Fruit fly (Drosophila melanogaster) whole organism, embryonic: Measurements from ENCODE around the gene CG8960.

Experiments
- Ada2b ChIP-seq: fragments of 200-800 bp; sonication (Bioruptor generic); IDR thresholded peaks from 2 replicates; pipeline ENCODE4 v1.3.6; 2022; ENCODE audit warnings: missing biosample characterization, missing genetic modification characterization
- CG10209 ChIP-seq: fragments of 200-800 bp; sonication (Bioruptor generic); optimal IDR thresholded peaks from 3 replicates; lab custom pipeline; 2017; ENCODE audit warnings: missing biosample characterization, mild to moderate bottlenecking, missing genetic modification characterization, missing genetic modification reagents
- CG10366 ChIP-seq: fragments of 200-800 bp; sonication (Bioruptor generic); IDR thresholded peaks from 2 replicates; pipeline ENCODE4 v1.3.6; 2022; ENCODE audit warnings: missing biosample characterization, missing genetic modification characterization
- CG10959 ChIP-seq: fragments of 200-800 bp; sonication (Bioruptor generic); IDR thresholded peaks from 2 replicates; pipeline ENCODE4 v1.3.6; 2022; ENCODE audit warnings: missing biosample characterization, missing genetic modification characterization
- CG13296 ChIP-seq: fragments of 200-800 bp; sonication (Bioruptor generic); optimal IDR thresholded peaks from 3 replicates; lab custom pipeline; 2018; ENCODE audit warnings: missing biosample characterization, mild to moderate bottlenecking, missing genetic modification characterization
- CG13894 ChIP-seq: fragments of 200-800 bp; sonication (Bioruptor generic); optimal IDR thresholded peaks from 3 replicates; lab custom pipeline; 2018; ENCODE audit warnings: missing biosample characterization, mild to moderate bottlenecking, missing genetic modification characterization, moderate library complexity
- CG14050 ChIP-seq: fragments of 200-800 bp; sonication (Bioruptor generic); IDR thresholded peaks from 3 replicates; pipeline ENCODE4 v1.3.6; 2022; ENCODE audit warnings: missing biosample characterization, missing genetic modification characterization
- CG15514 ChIP-seq: fragments of 200-800 bp; sonication (Bioruptor generic); optimal IDR thresholded peaks from 3 replicates; lab custom pipeline; 2017; ENCODE audit warnings: missing biosample characterization, missing genetic modification characterization, mild to moderate bottlenecking, moderate library complexity, missing genetic modification reagents
- CG15696 ChIP-seq: fragments of 200-800 bp; sonication (Bioruptor generic); optimal IDR thresholded peaks from 2 replicates; lab custom pipeline; 2019; ENCODE audit warnings: missing biosample characterization, mild to moderate bottlenecking, missing genetic modification characterization, moderate library complexity
- CG1602 ChIP-seq: fragments of 200-800 bp; sonication (Bioruptor generic); optimal IDR thresholded peaks from 3 replicates; lab custom pipeline; 2016; ENCODE audit warnings: missing biosample characterization, missing genetic modification characterization
- CG1603 ChIP-seq: fragments of 200-800 bp; sonication (Bioruptor generic); optimal IDR thresholded peaks from 2 replicates; lab custom pipeline; 2019; ENCODE audit warnings: missing biosample characterization, mild to moderate bottlenecking, missing genetic modification characterization, moderate library complexity
- CG16863 ChIP-seq: fragments of 200-800 bp; sonication (Bioruptor generic); optimal IDR thresholded peaks from 3 replicates; lab custom pipeline; 2016; ENCODE audit warnings: missing biosample characterization, missing genetic modification characterization
- CG17912 ChIP-seq: fragments of 200-800 bp; sonication (Bioruptor generic); optimal IDR thresholded peaks from 2 replicates; lab custom pipeline; 2018; ENCODE audit warnings: missing biosample characterization, mild to moderate bottlenecking, missing genetic modification characterization
- CG18476 ChIP-seq: fragments of 200-800 bp; sonication (Bioruptor generic); optimal IDR thresholded peaks from 2 replicates; lab custom pipeline; 2016; ENCODE audit warnings: missing biosample characterization, mild to moderate bottlenecking, missing genetic modification characterization
- CG33557 ChIP-seq: fragments of 200-800 bp; sonication (Bioruptor generic); optimal IDR thresholded peaks from 2 replicates; lab custom pipeline; 2019; ENCODE audit warnings: missing biosample characterization, mild to moderate bottlenecking, missing genetic modification characterization, moderate library complexity
- CG3995 ChIP-seq: fragments of 200-800 bp; sonication (Bioruptor generic); optimal IDR thresholded peaks from 3 replicates; lab custom pipeline; 2016; ENCODE audit warnings: missing biosample characterization, missing genetic modification characterization
- CG4424 ChIP-seq: fragments of 200-800 bp; sonication (Bioruptor generic); optimal IDR thresholded peaks from 3 replicates; lab custom pipeline; 2016; ENCODE audit warnings: missing biosample characterization, missing genetic modification characterization
- CG6689 ChIP-seq: fragments of 200-800 bp; sonication (Bioruptor generic); IDR thresholded peaks from 2 replicates; pipeline ENCODE4 v1.3.6; 2022; ENCODE audit warnings: missing biosample characterization, missing genetic modification characterization
- CG7745 ChIP-seq: fragments of 200-800 bp; sonication (Bioruptor generic); optimal IDR thresholded peaks from 2 replicates; lab custom pipeline; 2018; ENCODE audit warnings: missing biosample characterization, mild to moderate bottlenecking, missing genetic modification characterization, moderate library complexity
- CG7786 ChIP-seq: fragments of 200-800 bp; sonication (Bioruptor generic); optimal IDR thresholded peaks from 2 replicates; lab custom pipeline; 2016; ENCODE audit warnings: missing biosample characterization, missing genetic modification characterization
- CG7928 ChIP-seq: fragments of 200-800 bp; sonication (Bioruptor generic); optimal IDR thresholded peaks from 2 replicates; lab custom pipeline; 2017; ENCODE audit warnings: missing biosample characterization, mild to moderate bottlenecking, missing genetic modification characterization
- CG8089 ChIP-seq: fragments of 200-800 bp; sonication (Bioruptor generic); optimal IDR thresholded peaks from 3 replicates; lab custom pipeline; 2016; ENCODE audit warnings: missing biosample characterization, missing genetic modification characterization
- CG8359 ChIP-seq: fragments of 200-800 bp; sonication (Bioruptor generic); optimal IDR thresholded peaks from 2 replicates; lab custom pipeline; 2017; ENCODE audit warnings: missing biosample characterization, mild to moderate bottlenecking, missing genetic modification characterization, borderline replicate concordance
- CG8478 ChIP-seq: fragments of >200 bp; optimal IDR thresholded peaks from 2 replicates; lab custom pipeline; 2018
- Gsc ChIP-seq: fragments of 200-800 bp; sonication (Bioruptor generic); IDR thresholded peaks from 2 replicates; pipeline ENCODE4 v1.3.6; 2022; ENCODE audit warnings: missing biosample characterization, missing genetic modification characterization
- Hand ChIP-seq: fragments of 200-800 bp; sonication (Bioruptor generic); optimal IDR thresholded peaks from 2 replicates; lab custom pipeline; 2017; ENCODE audit warnings: mild to moderate bottlenecking, missing biosample characterization, missing genetic modification reagents, missing genetic modification characterization
- Lhr ChIP-seq: fragments of 200-800 bp; sonication (Bioruptor generic); optimal IDR thresholded peaks from 3 replicates; lab custom pipeline; 2017; ENCODE audit warnings: mild to moderate bottlenecking, missing biosample characterization, missing genetic modification reagents, missing genetic modification characterization
- MTF-1 ChIP-seq: fragments of 200-800 bp; sonication (Bioruptor generic); optimal IDR thresholded peaks from 2 replicates; lab custom pipeline; 2018; ENCODE audit warnings: missing biosample characterization, mild to moderate bottlenecking, missing genetic modification characterization, borderline replicate concordance
- Mes4 ChIP-seq: fragments of 200-800 bp; sonication (Bioruptor generic); optimal IDR thresholded peaks from 2 replicates; lab custom pipeline; 2016; ENCODE audit warnings: missing biosample characterization, missing genetic modification characterization
- NC2α ChIP-seq: fragments of 200-800 bp; sonication (Bioruptor generic); optimal IDR thresholded peaks from 2 replicates; lab custom pipeline; 2016; ENCODE audit warnings: missing biosample characterization, missing genetic modification characterization
- PHDP ChIP-seq: fragments of 200-800 bp; sonication (Bioruptor generic); optimal IDR thresholded peaks from 3 replicates; lab custom pipeline; 2018; ENCODE audit warnings: missing biosample characterization, mild to moderate bottlenecking, missing genetic modification characterization, moderate library complexity
- Pdp1 ChIP-seq, 2 experiments: fragments of 200-800 bp; sonication (Bioruptor generic); optimal IDR thresholded peaks; 3 replicates each; lab custom pipeline; 2016; ENCODE audit warnings: missing biosample characterization in 2 of 2, missing genetic modification characterization in 2 of 2, mild to moderate bottlenecking in 1 of 2, moderate library complexity in 1 of 2
- Rfx ChIP-seq: fragments of 200-800 bp; sonication (Bioruptor generic); IDR thresholded peaks from 2 replicates; pipeline ENCODE4 v1.3.6; 2022; ENCODE audit warnings: missing biosample characterization, missing genetic modification characterization
- Six4 ChIP-seq: fragments of 200-800 bp; sonication (Bioruptor generic); optimal IDR thresholded peaks from 2 replicates; lab custom pipeline; 2016; ENCODE audit warnings: missing biosample characterization, missing genetic modification characterization
- Spps ChIP-seq: fragments of 200-800 bp; sonication (Bioruptor generic); optimal IDR thresholded peaks from 2 replicates; lab custom pipeline; 2018; ENCODE audit warnings: missing biosample characterization, mild to moderate bottlenecking, missing genetic modification characterization
- Ssrp ChIP-seq: fragments of 200-800 bp; sonication (Bioruptor generic); optimal IDR thresholded peaks from 2 replicates; lab custom pipeline; 2018; ENCODE audit warnings: missing biosample characterization, mild to moderate bottlenecking, missing genetic modification characterization, moderate library complexity
- amos ChIP-seq: fragments of 200-800 bp; sonication (Bioruptor generic); IDR thresholded peaks from 2 replicates; pipeline ENCODE4 v1.3.6; 2022; ENCODE audit warnings: missing biosample characterization, missing genetic modification characterization; ENCODE audit not compliant: partially characterized antibody
- btn ChIP-seq: fragments of 200-800 bp; sonication (Bioruptor generic); optimal IDR thresholded peaks from 2 replicates; lab custom pipeline; 2016; ENCODE audit warnings: missing biosample characterization, missing genetic modification characterization
- caup ChIP-seq: fragments of 200-800 bp; sonication (Bioruptor generic); optimal IDR thresholded peaks from 3 replicates; lab custom pipeline; 2017; ENCODE audit warnings: missing biosample characterization, mild to moderate bottlenecking, missing genetic modification characterization, moderate library complexity; ENCODE audit not compliant: severe bottlenecking
- chif ChIP-seq, 2 experiments: fragments of 200-800 bp; sonication (Bioruptor generic); optimal IDR thresholded peaks; 3 replicates each; lab custom pipeline; 2016; ENCODE audit warnings: missing biosample characterization in 2 of 2, missing genetic modification characterization in 2 of 2
- crp ChIP-seq, 2 experiments: fragments of 200-800 bp; sonication (Bioruptor generic); optimal IDR thresholded peaks; 2 replicates in 1 of 2; 3 replicates in 1 of 2; lab custom pipeline; 2017; ENCODE audit warnings: missing biosample characterization in 2 of 2, missing genetic modification characterization in 2 of 2, mild to moderate bottlenecking in 1 of 2, moderate library complexity in 1 of 2
- ftz-f1 ChIP-seq: fragments of 200-800 bp; sonication (Bioruptor generic); optimal IDR thresholded peaks from 2 replicates; lab custom pipeline; 2016; ENCODE audit warnings: missing biosample characterization, missing genetic modification characterization
- gfzf ChIP-seq: fragments of 200-800 bp; sonication (Bioruptor generic); optimal IDR thresholded peaks from 2 replicates; lab custom pipeline; 2016; ENCODE audit warnings: missing biosample characterization, mild to moderate bottlenecking, missing genetic modification characterization, moderate library complexity
- hth ChIP-seq: fragments of >200 bp; optimal IDR thresholded peaks from 2 replicates; lab custom pipeline; 2017; ENCODE audit warnings: inconsistent platforms
- ind ChIP-seq: fragments of 200-800 bp; sonication (Bioruptor generic); optimal IDR thresholded peaks from 3 replicates; lab custom pipeline; 2016; ENCODE audit warnings: missing biosample characterization, missing genetic modification characterization
- jing ChIP-seq: fragments of 200-800 bp; sonication (Bioruptor generic); optimal IDR thresholded peaks from 2 replicates; lab custom pipeline; 2018; ENCODE audit warnings: missing biosample characterization, mild to moderate bottlenecking, missing genetic modification characterization
- klu ChIP-seq: fragments of 200-800 bp; sonication (Bioruptor generic); IDR thresholded peaks from 2 replicates; pipeline ENCODE4 v1.3.6; 2022; ENCODE audit warnings: missing biosample characterization, missing genetic modification characterization
- nerfin-1 ChIP-seq: fragments of 200-800 bp; sonication (Bioruptor generic); optimal IDR thresholded peaks from 3 replicates; lab custom pipeline; 2019; ENCODE audit warnings: missing biosample characterization, mild to moderate bottlenecking, missing genetic modification characterization, moderate library complexity
- slbo ChIP-seq: fragments of 200-800 bp; sonication (Bioruptor generic); IDR thresholded peaks from 2 replicates; pipeline ENCODE4 v1.3.6; 2022; ENCODE audit warnings: missing biosample characterization, missing genetic modification characterization
- tx ChIP-seq: fragments of 200-800 bp; sonication (Bioruptor generic); optimal IDR thresholded peaks from 2 replicates; lab custom pipeline; 2016; ENCODE audit warnings: missing biosample characterization, missing genetic modification characterization
- usp ChIP-seq: fragments of >200 bp; optimal IDR thresholded peaks from 2 replicates; lab custom pipeline; 2017; ENCODE audit warnings: missing biosample characterization, missing genetic modification characterization

Gene CG8960

dm6 chr3L:2162019-2162418, 34.8 kb upstream of the CG8960 start (continued):
- TF ChIP-seq PHDP (tag; lab: Kevin White, UChicago) (peak; percentile 55), Six4 (GFP tag; lab: Kevin White, UChicago) (peak; percentile 59), CG8478 (no peak), hth (no peak), Rfx (GFP tag; lab: Robert Waterston, UW) (peak; percentile 80), CG16863 (GFP tag; lab: Kevin White, UChicago) (peak; percentile 53), amos (GFP tag; lab: Robert Waterston, UW) (no peak), crp (GFP tag; optimal IDR thresholded peaks at IDR 0.05; lab: Kevin White, UChicago) (no peak), CG10209 (GFP tag; lab: Kevin White, UChicago) (peak; percentile 22), Gsc (peak; percentile 59), CG1603 (tag; lab: Kevin White, UChicago) (peak; percentile 82), CG13296 (GFP tag; lab: Kevin White, UChicago) (peak; percentile 23), usp (no peak), CG8089 (peak; percentile 46), klu (GFP tag; lab: Robert Waterston, UW) (peak; percentile 55), ftz-f1 (no peak), slbo (GFP tag; lab: Robert Waterston, UW) (peak; percentile 70), CG3995 (GFP tag; lab: Kevin White, UChicago) (no peak), Ssrp (tag; lab: Kevin White, UChicago) (peak; percentile 72), CG17912 (GFP tag; lab: Kevin White, UChicago) (no peak), caup (GFP tag; lab: Kevin White, UChicago) (peak; percentile 34), CG18476 (GFP tag; lab: Kevin White, UChicago) (peak; percentile 47), MTF-1 (GFP tag; lab: Kevin White, UChicago) (peak; percentile 67), CG10366 (GFP tag; lab: Robert Waterston, UW) (peak; percentile 85), tx (GFP tag; lab: Kevin White, UChicago) (peak; percentile 45), Lhr (GFP tag; lab: Kevin White, UChicago) (peak; percentile 18), Ada2b (GFP tag; lab: Robert Waterston, UW) (peak; percentile 79), CG10959 (GFP tag; lab: Robert Waterston, UW) (peak; percentile 73), CG8359 (peak; percentile 65), Spps (tag; lab: Kevin White, UChicago) (peak; percentile 69), CG15696 (tag; lab: Kevin White, UChicago) (peak; percentile 33), jing (GFP tag; lab: Kevin White, UChicago) (peak; percentile 53), btn (GFP tag; lab: Kevin White, UChicago) (peak; percentile 83), ind (GFP tag; lab: Kevin White, UChicago) (peak; percentile 77), gfzf (no peak), CG14050 (GFP tag; lab: Robert Waterston, UW) (peak; percentile 71), NC2α (GFP tag; lab: Kevin White, UChicago) (peak; percentile 7), Mes4 (GFP tag; lab: Kevin White, UChicago) (peak; percentile 43), CG1602 (peak; percentile 51), CG4424 (GFP tag; lab: Kevin White, UChicago) (peak; percentile 76), CG7786 (peak; percentile 32), nerfin-1 (tag; lab: Kevin White, UChicago) (peak; percentile 75), CG15514 (peak; percentile 30), Pdp1 (GFP tag; optimal IDR thresholded peaks at IDR 0.05; lab: Kevin White, UChicago) (peak; percentile 47 to 55), CG33557 (GFP tag; lab: Kevin White, UChicago) (peak; percentile 61), Hand (GFP tag; lab: Kevin White, UChicago) (no peak), CG13894 (tag; lab: Kevin White, UChicago) (no peak), CG7928 (GFP tag; lab: Kevin White, UChicago) (no peak), CG7745 (tag; lab: Kevin White, UChicago) (no peak), CG6689 (GFP tag; lab: Robert Waterston, UW) (peak; percentile 84), chif (GFP tag; optimal IDR thresholded peaks at IDR 0.05; lab: Kevin White, UChicago) (peak; percentile 40 to 72)
